Worm (Caenorhabditis elegans) whole organism, young adult: ENCODE measurements around the gene Y4C6B.1.

Experiments
- B0019.2 ChIP-seq: fragments of 200-800 bp; sonication (Bioruptor generic); conservative IDR thresholded peaks from 2 replicates; pipeline ENCODE4 v1.3.6; 2022; ENCODE audit warnings: missing genetic modification reagents, missing genetic modification characterization, missing compliant biosample characterization
- B0035.1 ChIP-seq: sonication (generic microtip); optimal IDR thresholded peaks from 2 replicates; lab custom pipeline; 2016; ENCODE audit warnings: missing genetic modification characterization, mild to moderate bottlenecking, missing compliant biosample characterization, missing genotype, missing genetic modification reagents
- B0261.1 ChIP-seq: sonication (generic microtip); optimal IDR thresholded peaks from 2 replicates; lab custom pipeline; 2016; ENCODE audit warnings: mild to moderate bottlenecking, missing genetic modification characterization, moderate library complexity, missing compliant biosample characterization
- B0336.3 ChIP-seq: fragments of 200-800 bp; sonication (Bioruptor generic); IDR thresholded peaks from 2 replicates; pipeline ENCODE4 v1.3.6; 2022; ENCODE audit warnings: missing genetic modification characterization, missing compliant biosample characterization
- D2030.7 ChIP-seq: fragments of 200-800 bp; sonication (Bioruptor generic); IDR thresholded peaks from 2 replicates; pipeline ENCODE4 v1.3.6; 2022; ENCODE audit warnings: missing genetic modification reagents, missing genetic modification characterization, missing compliant biosample characterization
- F49E8.2 ChIP-seq: sonication (generic microtip); optimal IDR thresholded peaks from 3 replicates; lab custom pipeline; 2017; ENCODE audit warnings: missing genetic modification characterization, mild to moderate bottlenecking, missing compliant biosample characterization, antibody characterized with exemption, moderate library complexity; ENCODE audit not compliant: insufficient read depth
- F52B5.7 ChIP-seq: sonication (generic microtip); optimal IDR thresholded peaks from 2 replicates; lab custom pipeline; 2016; ENCODE audit warnings: mild to moderate bottlenecking, missing genetic modification characterization, missing compliant biosample characterization
- F57C9.4 ChIP-seq: sonication (generic microtip); optimal IDR thresholded peaks from 2 replicates; lab custom pipeline; 2017; ENCODE audit warnings: mild to moderate bottlenecking, missing genetic modification characterization, missing compliant biosample characterization
- Y53G8AR.9 ChIP-seq: fragments of 200-800 bp; sonication (Bioruptor generic); conservative IDR thresholded peaks from 2 replicates; pipeline ENCODE4 v1.3.6; 2022; ENCODE audit warnings: missing genetic modification reagents, missing genetic modification characterization, missing compliant biosample characterization
- Y67H2A.10 ChIP-seq: fragments of 200-800 bp; sonication (Bioruptor generic); conservative IDR thresholded peaks from 2 replicates; pipeline ENCODE4 v1.3.6; 2022; ENCODE audit warnings: missing genetic modification reagents, missing genetic modification characterization, missing compliant biosample characterization
- Y95B8A.8 ChIP-seq: fragments of 200-800 bp; sonication (Bioruptor generic); IDR thresholded peaks from 2 replicates; pipeline ENCODE4 v1.3.6; 2022; ENCODE audit warnings: missing genetic modification reagents, missing genetic modification characterization, missing compliant biosample characterization
- akir-1 ChIP-seq: fragments of 200-800 bp; sonication (Bioruptor generic); optimal IDR thresholded peaks from 2 replicates; lab custom pipeline; 2018; ENCODE audit warnings: mild to moderate bottlenecking, missing genetic modification characterization, moderate library complexity, missing compliant biosample characterization
- ama-1 ChIP-seq, 3 experiments: fragments of 150-350 bp in 1 of 3; sonication (generic microtip) in 2 of 3; optimal IDR thresholded peaks; 2 replicates each; lab custom pipeline; 2014 to 2018; ENCODE audit warnings: missing biosample characterization in 2 of 3, missing genetic modification characterization in 2 of 3, missing genetic modification reagents in 2 of 3
- aptf-3 ChIP-seq: fragments of 200-800 bp; sonication (Bioruptor generic); IDR thresholded peaks from 2 replicates; pipeline ENCODE4 v1.3.6; 2022; ENCODE audit warnings: missing genetic modification characterization, missing compliant biosample characterization
- athp-1 ChIP-seq: sonication (generic microtip); optimal IDR thresholded peaks from 2 replicates; lab custom pipeline; 2017; ENCODE audit warnings: mild to moderate bottlenecking, missing genetic modification characterization, missing compliant biosample characterization
- attf-5 ChIP-seq: fragments of 200-800 bp; sonication (Bioruptor generic); optimal IDR thresholded peaks from 2 replicates; lab custom pipeline; 2018; ENCODE audit warnings: mild to moderate bottlenecking, missing genetic modification characterization, missing compliant biosample characterization
- attf-6 ChIP-seq: fragments of 200-800 bp; sonication (Bioruptor generic); IDR thresholded peaks from 2 replicates; pipeline ENCODE4 v1.3.6; 2022; ENCODE audit warnings: missing genetic modification reagents, missing genetic modification characterization, missing compliant biosample characterization
- ceh-40 ChIP-seq: fragments of 200-800 bp; sonication (Bioruptor generic); IDR thresholded peaks from 2 replicates; pipeline ENCODE4 v1.3.6; 2022; ENCODE audit warnings: missing genetic modification characterization, missing compliant biosample characterization
- ceh-58 ChIP-seq: fragments of 200-800 bp; sonication (Bioruptor generic); IDR thresholded peaks from 2 replicates; pipeline ENCODE4 v1.3.6; 2022; ENCODE audit warnings: missing genetic modification characterization, missing compliant biosample characterization
- die-1 ChIP-seq: sonication (generic microtip); optimal IDR thresholded peaks from 2 replicates; lab custom pipeline; 2016; ENCODE audit warnings: missing genotype, mild to moderate bottlenecking, missing genetic modification characterization, missing compliant biosample characterization
- efl-1 ChIP-seq: fragments of 150-350 bp; optimal IDR thresholded peaks from 2 replicates; lab custom pipeline; 2014; ENCODE audit warnings: missing biosample characterization, missing genetic modification reagents, missing genetic modification characterization
- egl-18 ChIP-seq: fragments of 200-800 bp; sonication (Bioruptor generic); IDR thresholded peaks from 2 replicates; pipeline ENCODE4 v1.3.6; 2022; ENCODE audit warnings: missing genetic modification reagents, missing genetic modification characterization, missing compliant biosample characterization
- egl-44 ChIP-seq: fragments of 200-800 bp; sonication (Bioruptor generic); IDR thresholded peaks from 2 replicates; pipeline ENCODE4 v1.3.6; 2022; ENCODE audit warnings: missing genetic modification reagents, missing genetic modification characterization, missing compliant biosample characterization
- egrh-3 ChIP-seq: fragments of 200-800 bp; sonication (Bioruptor generic); IDR thresholded peaks from 2 replicates; pipeline ENCODE4 v1.3.6; 2022; ENCODE audit warnings: missing genetic modification reagents, missing genetic modification characterization, missing compliant biosample characterization
- gei-17 ChIP-seq: fragments of 200-800 bp; sonication (Bioruptor generic); optimal IDR thresholded peaks from 2 replicates; lab custom pipeline; 2018; ENCODE audit warnings: mild to moderate bottlenecking, missing genetic modification characterization, missing compliant biosample characterization
- him-1 ChIP-seq: sonication (generic microtip); optimal IDR thresholded peaks from 2 replicates; lab custom pipeline; 2016; ENCODE audit warnings: missing genotype, missing genetic modification reagents, missing genetic modification characterization, missing compliant biosample characterization
- hlh-26 ChIP-seq: fragments of 200-800 bp; sonication (Bioruptor generic); conservative IDR thresholded peaks from 2 replicates; pipeline ENCODE4 v1.3.6; 2022; ENCODE audit warnings: missing genetic modification reagents, missing genetic modification characterization, missing compliant biosample characterization
- hmg-1.2 ChIP-seq: fragments of 200-800 bp; sonication (Bioruptor generic); IDR thresholded peaks from 2 replicates; pipeline ENCODE4 v1.3.6; 2022; ENCODE audit warnings: missing genetic modification reagents, missing genetic modification characterization, missing compliant biosample characterization
- let-526 ChIP-seq: fragments of 200-800 bp; sonication (Bioruptor generic); IDR thresholded peaks from 2 replicates; pipeline ENCODE4 v1.3.6; 2022; ENCODE audit warnings: missing genetic modification reagents, missing genetic modification characterization, missing compliant biosample characterization
- lin-35 ChIP-seq, 3 experiments: fragments of 150-350 bp in 2 of 3; sonication (generic microtip) in 1 of 3; optimal IDR thresholded peaks; 2 replicates each; lab custom pipeline; 2014 to 2018; ENCODE audit warnings: missing biosample characterization in 3 of 3, missing genetic modification characterization in 3 of 3, missing genetic modification reagents in 3 of 3
- lsl-1 ChIP-seq: fragments of 200-800 bp; sonication (Bioruptor generic); optimal IDR thresholded peaks from 2 replicates; lab custom pipeline; 2018; ENCODE audit warnings: mild to moderate bottlenecking, missing genetic modification characterization, moderate library complexity, missing compliant biosample characterization
- madf-10 ChIP-seq: sonication (generic microtip); optimal IDR thresholded peaks from 2 replicates; lab custom pipeline; 2016; ENCODE audit warnings: mild to moderate bottlenecking, missing genetic modification characterization, missing compliant biosample characterization
- madf-3 ChIP-seq: fragments of 200-800 bp; sonication (Bioruptor generic); IDR thresholded peaks from 2 replicates; pipeline ENCODE4 v1.3.6; 2022; ENCODE audit warnings: missing genetic modification reagents, missing genetic modification characterization, missing compliant biosample characterization
- madf-6 ChIP-seq: fragments of 200-800 bp; sonication (Bioruptor generic); IDR thresholded peaks from 2 replicates; pipeline ENCODE4 v1.3.6; 2022; ENCODE audit warnings: missing genetic modification reagents, missing genetic modification characterization, missing compliant biosample characterization
- mcd-1 ChIP-seq: fragments of 200-800 bp; sonication (Bioruptor generic); IDR thresholded peaks from 2 replicates; pipeline ENCODE4 v1.3.6; 2022; ENCODE audit warnings: missing genetic modification reagents, missing genetic modification characterization, missing compliant biosample characterization
- nhr-120 ChIP-seq: fragments of 200-800 bp; sonication (Bioruptor generic); IDR thresholded peaks from 2 replicates; pipeline ENCODE4 v1.3.6; 2022; ENCODE audit warnings: missing genetic modification characterization, missing compliant biosample characterization
- rpc-1 ChIP-seq, 2 experiments: fragments of 150-350 bp in 1 of 2; sonication (generic microtip) in 1 of 2; optimal IDR thresholded peaks; 2 replicates each; lab custom pipeline; 2014 to 2018; ENCODE audit warnings: missing biosample characterization in 1 of 2, missing genetic modification characterization in 1 of 2, missing genetic modification reagents in 1 of 2, missing genotype in 1 of 2
- sea-2 ChIP-seq: fragments of 200-800 bp; sonication (Bioruptor generic); IDR thresholded peaks from 2 replicates; pipeline ENCODE4 v1.3.6; 2022; ENCODE audit warnings: missing genetic modification characterization, missing compliant biosample characterization
- snpc-1.1 ChIP-seq: sonication (generic microtip); optimal IDR thresholded peaks from 2 replicates; lab custom pipeline; 2017; ENCODE audit warnings: missing genetic modification characterization, mild to moderate bottlenecking, missing compliant biosample characterization, antibody characterized with exemption, moderate library complexity, missing genotype, missing genetic modification reagents; ENCODE audit not compliant: insufficient read depth
- sptf-2 ChIP-seq: fragments of 200-800 bp; sonication (Bioruptor generic); optimal IDR thresholded peaks from 2 replicates; lab custom pipeline; 2018; ENCODE audit warnings: mild to moderate bottlenecking, missing genetic modification characterization, missing compliant biosample characterization
- tbx-9 ChIP-seq: sonication (generic microtip); optimal IDR thresholded peaks from 2 replicates; lab custom pipeline; 2016; ENCODE audit warnings: borderline replicate concordance, missing genetic modification characterization, inconsistent platforms, missing compliant biosample characterization
- tlf-1 ChIP-seq: fragments of 200-800 bp; sonication (Bioruptor generic); optimal IDR thresholded peaks from 2 replicates; lab custom pipeline; 2018; ENCODE audit warnings: mild to moderate bottlenecking, missing genetic modification characterization, missing compliant biosample characterization
- xnd-1 ChIP-seq: sonication (generic microtip); optimal IDR thresholded peaks from 2 replicates; lab custom pipeline; 2016; ENCODE audit warnings: missing genotype, missing genetic modification reagents, missing genetic modification characterization, missing compliant biosample characterization
- zim-3 ChIP-seq: sonication (generic microtip); optimal IDR thresholded peaks from 2 replicates; lab custom pipeline; 2017; ENCODE audit warnings: mild to moderate bottlenecking, missing genetic modification characterization, moderate library complexity, missing compliant biosample characterization
- ztf-25 ChIP-seq: fragments of 200-800 bp; sonication (Bioruptor generic); IDR thresholded peaks from 2 replicates; pipeline ENCODE4 v1.3.6; 2022; ENCODE audit warnings: missing genetic modification reagents, missing genetic modification characterization, missing compliant biosample characterization
- ztf-26 ChIP-seq: sonication (generic microtip); optimal IDR thresholded peaks from 2 replicates; lab custom pipeline; 2017; ENCODE audit warnings: missing genetic modification characterization, missing compliant biosample characterization
- ztf-3 ChIP-seq: fragments of 200-800 bp; sonication (Bioruptor generic); optimal IDR thresholded peaks from 2 replicates; lab custom pipeline; 2018; ENCODE audit warnings: mild to moderate bottlenecking, missing genetic modification characterization, missing compliant biosample characterization

The Y4C6B.1 gene

ce11 chrIV:5339255-5339654, 15.0 kb upstream of the Y4C6B.1 start, which contains the start of gene Y4C6B.2:
Y4C6B.2 (plus strand) TSS chrIV:5339574.
- TF ChIP-seq sea-2 (GFP tag; lab: Robert Waterston, UW) (no peak), Y67H2A.10 (GFP tag; lab: Robert Waterston, UW) (no peak), akir-1 (GFP tag; lab: Kevin White, UChicago) (no peak), nhr-120 (no peak), ztf-3 (GFP tag; lab: Kevin White, UChicago) (no peak), him-1 (tag; lab: Kevin White, UChicago) (no peak), egrh-3 (GFP tag; lab: Robert Waterston, UW) (no peak), F49E8.2 (tag; lab: Kevin White, UChicago) (no peak), B0019.2 (GFP tag; lab: Robert Waterston, UW) (no peak), let-526 (GFP tag; lab: Robert Waterston, UW) (no peak), mcd-1 (GFP tag; lab: Robert Waterston, UW) (no peak), attf-5 (no peak), tlf-1 (GFP tag; lab: Kevin White, UChicago) (no peak), snpc-1.1 (tag; lab: Kevin White, UChicago) (no peak), tbx-9 (tag; lab: Kevin White, UChicago) (no peak), egl-44 (no peak), egl-18 (GFP tag; lab: Robert Waterston, UW) (no peak), hmg-1.2 (GFP tag; lab: Robert Waterston, UW) (no peak), gei-17 (GFP tag; lab: Kevin White, UChicago) (no peak)

ce11 chrIV:5344168-5344567, 10.1 kb upstream of the Y4C6B.1 start:
- TF ChIP-seq rpc-1 (optimal IDR thresholded peaks at IDR 0.05; lab: Kevin White, UChicago) (peak; percentile 55), rpc-1 (tag; optimal IDR thresholded peaks at IDR 0.05; lab: Kevin White, UChicago) (peak; percentile 79), B0336.3 (GFP tag; lab: Robert Waterston, UW) (no peak), Y95B8A.8 (0 out of 2 replicates have a peak, but pooled peaks have one; percentile 24), Y53G8AR.9 (GFP tag; lab: Robert Waterston, UW) (no peak), ztf-3 (GFP tag; lab: Kevin White, UChicago) (no peak), xnd-1 (tag; lab: Kevin White, UChicago) (no peak), sptf-2 (no peak), egl-44 (no peak), him-1 (tag; lab: Kevin White, UChicago) (peak; percentile 42), lin-35 (GFP tag; optimal IDR thresholded peaks at IDR 0.05; lab: Kevin White, UChicago) (no peak), B0261.1 (tag; lab: Kevin White, UChicago) (peak; percentile 68), efl-1 (no peak), attf-5 (no peak), madf-6 (GFP tag; lab: Robert Waterston, UW) (no peak), sea-2 (GFP tag; lab: Robert Waterston, UW) (no peak), madf-10 (tag; lab: Kevin White, UChicago) (no peak), F52B5.7 (tag; lab: Kevin White, UChicago) (no peak), egrh-3 (GFP tag; lab: Robert Waterston, UW) (no peak), F57C9.4 (tag; lab: Kevin White, UChicago) (no peak), ama-1 (optimal IDR thresholded peaks at IDR 0.05; lab: Kevin White, UChicago) (no peak), ama-1 (GFP tag; optimal IDR thresholded peaks at IDR 0.05; lab: Kevin White, UChicago) (no peak), attf-6 (GFP tag; lab: Robert Waterston, UW) (peak; percentile 46; the same call in 1 of the 2 replicates), B0035.1 (no peak), ceh-58 (GFP tag; lab: Robert Waterston, UW) (no peak), ztf-26 (tag; lab: Kevin White, UChicago) (no peak), aptf-3 (GFP tag; lab: Robert Waterston, UW) (no peak), D2030.7 (GFP tag; lab: Robert Waterston, UW) (peak; percentile 45; the same call in 1 of the 2 replicates), die-1 (tag; lab: Kevin White, UChicago) (peak; percentile 47), ceh-40 (no peak), ztf-25 (no peak), zim-3 (tag; lab: Kevin White, UChicago) (no peak), hlh-26 (GFP tag; lab: Robert Waterston, UW) (no peak), athp-1 (tag; lab: Kevin White, UChicago) (no peak), lsl-1 (GFP tag; lab: Kevin White, UChicago) (no peak), madf-3 (no peak)
